Worm (Caenorhabditis elegans) whole organism, L2 larva: ENCODE measurements around the gene srt-28.

Experiments used
- egl-27 ChIP-seq: sonication (generic microtip); optimal IDR thresholded peaks from 3 replicates; lab custom pipeline; 2017; ENCODE audit warnings: missing biosample characterization, missing genetic modification reagents, missing genetic modification characterization
- gmeb-1 ChIP-seq: fragments of 150-350 bp; optimal IDR thresholded peaks from 2 replicates; lab custom pipeline; 2014; ENCODE audit warnings: missing biosample characterization, missing genetic modification characterization
- lin-11 ChIP-seq: fragments of 150-350 bp; sonication (generic microtip); optimal IDR thresholded peaks from 2 replicates; lab custom pipeline; 2014; ENCODE audit warnings: missing biosample characterization, missing genetic modification characterization, inconsistent platforms, mixed read lengths
- nhr-237 ChIP-seq: fragments of 150-350 bp; optimal IDR thresholded peaks from 2 replicates; lab custom pipeline; 2014; ENCODE audit warnings: missing biosample characterization, missing genetic modification characterization
- unc-62 ChIP-seq: fragments of 150-350 bp; optimal IDR thresholded peaks from 2 replicates; lab custom pipeline; 2014; ENCODE audit warnings: missing biosample characterization, missing genetic modification reagents, missing genetic modification characterization
- ztf-11 ChIP-seq: sonication (generic microtip); optimal IDR thresholded peaks from 2 replicates; lab custom pipeline; 2017; ENCODE audit warnings: missing biosample characterization, missing genetic modification characterization

DNA sequence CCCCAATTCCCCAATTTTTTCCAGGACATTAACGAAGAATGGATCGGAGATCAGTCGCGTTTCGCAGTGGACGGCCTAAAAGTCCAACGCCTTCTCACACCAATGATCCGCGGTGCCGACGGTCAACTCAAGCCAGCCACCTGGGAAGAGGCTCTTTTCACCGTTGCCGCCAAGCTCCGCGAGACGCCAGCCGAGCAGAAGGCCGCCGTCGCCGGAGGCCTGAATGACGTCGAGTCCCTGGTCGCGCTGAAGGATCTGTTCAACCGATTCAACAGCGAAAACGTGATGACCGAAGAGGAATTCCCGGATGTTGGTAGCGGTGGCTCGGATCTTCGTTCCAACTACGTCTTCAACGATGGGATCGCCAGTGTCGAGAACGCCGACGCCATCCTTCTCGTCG, 10.5 kb downstream of the srt-28 start:
- no peak for TF ChIP-seq egl-27 (tag; lab: Kevin White, UChicago)
- TF ChIP-seq lin-11 (tag; lab: Kevin White, UChicago) = no peak
- TF ChIP-seq gmeb-1 (tag; lab: Kevin White, UChicago) = no peak
- no peak for TF ChIP-seq nhr-237 (tag; lab: Kevin White, UChicago)
- TF ChIP-seq unc-62 (GFP tag; lab: Kevin White, UChicago) = no peak
- no peak for TF ChIP-seq ztf-11 (tag; lab: Kevin White, UChicago)
